Fruit fly (Drosophila melanogaster) whole organism, embryonic: Measurements from ENCODE around the gene CG12239.

Experiments used
- B-H1 ChIP-seq: fragments of 200-800 bp; sonication (Bioruptor generic); IDR thresholded peaks from 3 replicates; pipeline ENCODE4 v1.3.6; 2022; ENCODE audit warnings: missing biosample characterization, missing genetic modification characterization
- Bdp1 ChIP-seq: fragments of 200-800 bp; sonication (Bioruptor generic); optimal IDR thresholded peaks from 3 replicates; lab custom pipeline; 2016; ENCODE audit warnings: missing biosample characterization, missing genetic modification characterization
- CG11456 ChIP-seq: fragments of 200-800 bp; sonication (Bioruptor generic); IDR thresholded peaks from 3 replicates; pipeline ENCODE4 v1.3.6; 2022; ENCODE audit warnings: missing biosample characterization, missing genetic modification characterization
- CG12236 ChIP-seq: fragments of 200-800 bp; sonication (Bioruptor generic); optimal IDR thresholded peaks from 2 replicates; lab custom pipeline; 2016; ENCODE audit warnings: missing biosample characterization, missing genetic modification characterization
- CG12769 ChIP-seq: fragments of 200-800 bp; sonication (Bioruptor generic); optimal IDR thresholded peaks from 2 replicates; lab custom pipeline; 2019; ENCODE audit warnings: missing biosample characterization, mild to moderate bottlenecking, missing genetic modification characterization, moderate library complexity
- CG14014 ChIP-seq: fragments of 200-800 bp; sonication (Bioruptor generic); IDR thresholded peaks from 2 replicates; pipeline ENCODE4 v1.3.6; 2022; ENCODE audit warnings: missing biosample characterization, missing genetic modification characterization
- CG15011 ChIP-seq: fragments of 200-800 bp; sonication (Bioruptor generic); optimal IDR thresholded peaks from 3 replicates; lab custom pipeline; 2018; ENCODE audit warnings: missing biosample characterization, mild to moderate bottlenecking, missing genetic modification characterization
- CG17612 ChIP-seq: fragments of 200-800 bp; sonication (Bioruptor generic); IDR thresholded peaks from 2 replicates; pipeline ENCODE4 v1.3.6; 2022; ENCODE audit warnings: missing biosample characterization, missing genetic modification characterization
- CG17802 ChIP-seq: fragments of 200-800 bp; sonication (Bioruptor generic); optimal IDR thresholded peaks from 2 replicates; lab custom pipeline; 2018; ENCODE audit warnings: missing biosample characterization, mild to moderate bottlenecking, missing genetic modification characterization, moderate library complexity
- CG2889 ChIP-seq: fragments of 200-800 bp; sonication (Bioruptor generic); IDR thresholded peaks from 3 replicates; pipeline ENCODE4 v1.3.6; 2022; ENCODE audit warnings: missing biosample characterization, missing genetic modification characterization
- CG32767 ChIP-seq: fragments of 200-800 bp; sonication (Bioruptor generic); IDR thresholded peaks from 2 replicates; pipeline ENCODE4 v1.3.6; 2022; ENCODE audit warnings: missing biosample characterization, missing genetic modification characterization
- CG34422 ChIP-seq: fragments of 200-800 bp; sonication (Bioruptor generic); IDR thresholded peaks from 3 replicates; pipeline ENCODE4 v1.3.6; 2022; ENCODE audit warnings: missing biosample characterization, missing genetic modification characterization
- CG42726 ChIP-seq: fragments of 200-800 bp; sonication (Bioruptor generic); IDR thresholded peaks from 2 replicates; pipeline ENCODE4 v1.3.6; 2022; ENCODE audit warnings: missing biosample characterization, missing genetic modification characterization; ENCODE audit not compliant: partially characterized antibody
- CG4282 ChIP-seq: fragments of 200-800 bp; sonication (Bioruptor generic); optimal IDR thresholded peaks from 2 replicates; lab custom pipeline; 2016; ENCODE audit warnings: missing biosample characterization, missing genetic modification characterization
- CG6654 ChIP-seq: fragments of 200-800 bp; sonication (Bioruptor generic); optimal IDR thresholded peaks from 2 replicates; lab custom pipeline; 2017; ENCODE audit warnings: missing biosample characterization, mild to moderate bottlenecking, missing genetic modification characterization
- CG7745 ChIP-seq: fragments of 200-800 bp; sonication (Bioruptor generic); optimal IDR thresholded peaks from 2 replicates; lab custom pipeline; 2018; ENCODE audit warnings: missing biosample characterization, mild to moderate bottlenecking, missing genetic modification characterization, moderate library complexity
- CG7963 ChIP-seq: fragments of 200-800 bp; sonication (Bioruptor generic); IDR thresholded peaks from 3 replicates; pipeline ENCODE4 v1.3.6; 2022; ENCODE audit warnings: missing biosample characterization, missing genetic modification characterization; ENCODE audit not compliant: partially characterized antibody
- CG8290 ChIP-seq, 3 experiments: fragments of 200-800 bp; sonication (Bioruptor generic); optimal IDR thresholded peaks; 2 replicates each; lab custom pipeline; 2016 to 2019; ENCODE audit warnings: missing biosample characterization in 3 of 3, missing genetic modification characterization in 3 of 3, mild to moderate bottlenecking in 2 of 3, moderate library complexity in 1 of 3
- CTCF ChIP-seq: fragments of 200-800 bp; sonication (Bioruptor generic); optimal IDR thresholded peaks from 2 replicates; lab custom pipeline; 2017; ENCODE audit warnings: missing biosample characterization, mild to moderate bottlenecking, missing genetic modification characterization, moderate library complexity
- CoRest ChIP-seq: fragments of 200-800 bp; sonication (Bioruptor generic); optimal IDR thresholded peaks from 3 replicates; lab custom pipeline; 2018; ENCODE audit warnings: missing biosample characterization, mild to moderate bottlenecking, missing genetic modification characterization, moderate library complexity
- Doc3 ChIP-seq: fragments of 200-800 bp; sonication (Bioruptor generic); IDR thresholded peaks from 3 replicates; pipeline ENCODE4 v1.3.6; 2022; ENCODE audit warnings: missing biosample characterization, missing genetic modification characterization; ENCODE audit not compliant: partially characterized antibody
- Jarid2 ChIP-seq: fragments of 200-800 bp; sonication (Bioruptor generic); optimal IDR thresholded peaks from 3 replicates; lab custom pipeline; 2017; ENCODE audit warnings: mild to moderate bottlenecking, missing biosample characterization, missing genetic modification reagents, missing genetic modification characterization
- MTF-1 ChIP-seq: fragments of 200-800 bp; sonication (Bioruptor generic); optimal IDR thresholded peaks from 2 replicates; lab custom pipeline; 2018; ENCODE audit warnings: missing biosample characterization, mild to moderate bottlenecking, missing genetic modification characterization, borderline replicate concordance
- NfI ChIP-seq: fragments of 200-800 bp; sonication (Bioruptor generic); optimal IDR thresholded peaks from 3 replicates; lab custom pipeline; 2018; ENCODE audit warnings: missing biosample characterization, mild to moderate bottlenecking, missing genetic modification characterization, moderate library complexity
- Xbp1 ChIP-seq: fragments of 200-800 bp; sonication (Bioruptor generic); optimal IDR thresholded peaks from 3 replicates; lab custom pipeline; 2016; ENCODE audit warnings: missing biosample characterization, mild to moderate bottlenecking, missing genetic modification characterization
- Xrp1 ChIP-seq: fragments of 200-800 bp; sonication (Bioruptor generic); IDR thresholded peaks from 2 replicates; pipeline ENCODE4 v1.3.6; 2022; ENCODE audit warnings: missing biosample characterization, missing genetic modification characterization
- ato ChIP-seq: fragments of 200-800 bp; sonication (Bioruptor generic); IDR thresholded peaks from 2 replicates; pipeline ENCODE4 v1.3.6; 2022; ENCODE audit warnings: missing biosample characterization, missing genetic modification characterization; ENCODE audit not compliant: partially characterized antibody
- bbx ChIP-seq: fragments of 200-800 bp; sonication (Bioruptor generic); IDR thresholded peaks from 2 replicates; pipeline ENCODE4 v1.3.6; 2022; ENCODE audit warnings: missing biosample characterization, missing genetic modification characterization; ENCODE audit not compliant: partially characterized antibody
- br ChIP-seq: fragments of >200 bp; optimal IDR thresholded peaks from 2 replicates; lab custom pipeline; 2017
- croc ChIP-seq: fragments of 200-800 bp; sonication (Bioruptor generic); conservative IDR thresholded peaks from 3 replicates; pipeline ENCODE4 v1.3.6; 2022; ENCODE audit warnings: missing biosample characterization, missing genetic modification characterization
- ems ChIP-seq: fragments of 200-800 bp; sonication (Bioruptor generic); optimal IDR thresholded peaks from 3 replicates; lab custom pipeline; 2016; ENCODE audit warnings: missing biosample characterization, missing genetic modification characterization
- fd64A ChIP-seq: fragments of 200-800 bp; sonication (Bioruptor generic); optimal IDR thresholded peaks from 3 replicates; lab custom pipeline; 2018; ENCODE audit warnings: missing biosample characterization, mild to moderate bottlenecking, missing genetic modification characterization
- ftz-f1 ChIP-seq: fragments of 200-800 bp; sonication (Bioruptor generic); optimal IDR thresholded peaks from 2 replicates; lab custom pipeline; 2016; ENCODE audit warnings: missing biosample characterization, missing genetic modification characterization
- hbn ChIP-seq: fragments of 200-800 bp; sonication (Bioruptor generic); IDR thresholded peaks from 2 replicates; pipeline ENCODE4 v1.3.6; 2022; ENCODE audit warnings: missing biosample characterization, missing genetic modification characterization; ENCODE audit not compliant: partially characterized antibody
- kah ChIP-seq: fragments of 200-800 bp; sonication (Bioruptor generic); optimal IDR thresholded peaks from 2 replicates; lab custom pipeline; 2018; ENCODE audit warnings: missing biosample characterization, mild to moderate bottlenecking, missing genetic modification characterization
- lola ChIP-seq, 3 experiments: fragments of >200 bp in 2 of 3; fragments of 200-800 bp in 1 of 3; sonication (Bioruptor generic) in 1 of 3; optimal IDR thresholded peaks; 2 replicates each; lab custom pipeline; 2017 to 2019; ENCODE audit warnings: missing biosample characterization in 3 of 3, missing genetic modification characterization in 3 of 3, mild to moderate bottlenecking in 1 of 3, moderate library complexity in 1 of 3
- nerfin-1 ChIP-seq: fragments of 200-800 bp; sonication (Bioruptor generic); optimal IDR thresholded peaks from 3 replicates; lab custom pipeline; 2019; ENCODE audit warnings: missing biosample characterization, mild to moderate bottlenecking, missing genetic modification characterization, moderate library complexity
- nom ChIP-seq: fragments of 200-800 bp; sonication (Bioruptor generic); optimal IDR thresholded peaks from 2 replicates; lab custom pipeline; 2017; ENCODE audit warnings: missing biosample characterization, missing genetic modification characterization, mild to moderate bottlenecking, moderate library complexity, missing genetic modification reagents
- pan ChIP-seq, 4 experiments: fragments of >200 bp in 3 of 4; fragments of 200-800 bp in 1 of 4; sonication (Bioruptor generic) in 1 of 4; optimal IDR thresholded peaks in 3 of 4; IDR thresholded peaks in 1 of 4; 2 replicates each; pipeline versions ENCODE4 v1.3.6 to Lab custom; 2017 to 2022; ENCODE audit warnings: missing biosample characterization in 2 of 4, missing genetic modification characterization in 2 of 4, mixed read lengths in 1 of 4
- prd ChIP-seq, 3 experiments: fragments of >200 bp in 2 of 3; fragments of 200-800 bp in 1 of 3; sonication (Bioruptor generic) in 1 of 3; optimal IDR thresholded peaks in 2 of 3; IDR thresholded peaks in 1 of 3; 2 replicates in 2 of 3; 3 replicates in 1 of 3; pipeline versions ENCODE4 v1.3.6 to Lab custom; 2017 to 2022; ENCODE audit warnings: missing biosample characterization in 1 of 3, missing genetic modification characterization in 1 of 3
- ro ChIP-seq: fragments of 200-800 bp; sonication (Bioruptor generic); IDR thresholded peaks from 2 replicates; pipeline ENCODE4 v1.3.6; 2022; ENCODE audit warnings: missing biosample characterization, missing genetic modification characterization
- seq ChIP-seq: fragments of 200-800 bp; sonication (Bioruptor generic); IDR thresholded peaks from 2 replicates; pipeline ENCODE4 v1.3.6; 2022; ENCODE audit warnings: missing biosample characterization, missing genetic modification characterization
- slou ChIP-seq: fragments of 200-800 bp; sonication (Bioruptor generic); optimal IDR thresholded peaks from 3 replicates; lab custom pipeline; 2016; ENCODE audit warnings: missing biosample characterization, missing genetic modification characterization
- sob ChIP-seq: fragments of 200-800 bp; sonication (Bioruptor generic); IDR thresholded peaks from 2 replicates; pipeline ENCODE4 v1.3.6; 2022; ENCODE audit warnings: missing biosample characterization, missing genetic modification characterization
- sr ChIP-seq: fragments of 200-800 bp; sonication (Bioruptor generic); IDR thresholded peaks from 3 replicates; pipeline ENCODE4 v1.3.6; 2022; ENCODE audit warnings: missing biosample characterization, missing genetic modification characterization
- sug ChIP-seq: fragments of 200-800 bp; optimal IDR thresholded peaks from 2 replicates; lab custom pipeline; 2019; ENCODE audit warnings: missing biosample characterization, mild to moderate bottlenecking, missing genetic modification characterization, moderate library complexity
- wek ChIP-seq: fragments of 200-800 bp; sonication (Bioruptor generic); optimal IDR thresholded peaks from 3 replicates; lab custom pipeline; 2018; ENCODE audit warnings: missing biosample characterization, mild to moderate bottlenecking, missing genetic modification characterization, moderate library complexity
- zen2 ChIP-seq: fragments of 200-800 bp; sonication (Bioruptor generic); IDR thresholded peaks from 3 replicates; pipeline ENCODE4 v1.3.6; 2022; ENCODE audit warnings: missing biosample characterization, missing genetic modification characterization; ENCODE audit not compliant: partially characterized antibody

Gene CG12239

dm6 chrX:5786559-5786958 lies 5.4 kb upstream of the CG12239 start (continued):
- TF ChIP-seq CG6654 (no peak), CG32767 (no peak), CG8290 (GFP tag; optimal IDR thresholded peaks at IDR 0.05; lab: Kevin White, UChicago) (no peak), CG8290 (tag; optimal IDR thresholded peaks at IDR 0.05; lab: Kevin White, UChicago) (no peak), br (lab: Kevin White, UChicago) (no peak), MTF-1 (GFP tag; lab: Kevin White, UChicago) (no peak), hbn (no peak), seq (GFP tag; lab: Robert Waterston, UW) (0 out of 2 replicates have a peak, but pooled peaks have one; percentile 37), ftz-f1 (GFP tag; lab: Kevin White, UChicago) (no peak), Xbp1 (GFP tag; lab: Kevin White, UChicago) (peak; percentile 7), ems (GFP tag; lab: Kevin White, UChicago) (peak; percentile 4), sug (tag; lab: Kevin White, UChicago) (no peak), CG4282 (GFP tag; lab: Kevin White, UChicago) (no peak), Jarid2 (GFP tag; lab: Kevin White, UChicago) (no peak), wek (GFP tag; lab: Kevin White, UChicago) (no peak), prd (optimal IDR thresholded peaks at IDR 0.05; lab: Kevin White, UChicago) (no peak), prd (GFP tag; IDR thresholded peaks at IDR 0.05; lab: Robert Waterston, UW) (peak; percentile 26; the same call in 1 of the 3 replicates), B-H1 (GFP tag; lab: Robert Waterston, UW) (0 out of 3 replicates have a peak, but pooled peaks have one; percentile 11), zen2 (no peak), CoRest (tag; lab: Kevin White, UChicago) (peak; percentile 43), CG42726 (GFP tag; lab: Robert Waterston, UW) (no peak), nerfin-1 (no peak), CG2889 (no peak), lola (GFP tag; optimal IDR thresholded peaks at IDR 0.05; lab: Kevin White, UChicago) (no peak), CG7963 (no peak), NfI (GFP tag; lab: Kevin White, UChicago) (no peak), CG12236 (GFP tag; lab: Kevin White, UChicago) (no peak), CG11456 (GFP tag; lab: Robert Waterston, UW) (no peak), CG7745 (tag; lab: Kevin White, UChicago) (no peak), CG34422 (GFP tag; lab: Robert Waterston, UW) (no peak), pan (optimal IDR thresholded peaks at IDR 0.05; lab: Kevin White, UChicago) (no peak), pan (GFP tag; optimal IDR thresholded peaks at IDR 0.05 in 1 of 2, IDR thresholded peaks at IDR 0.05 in 1 of 2) (peak in 1 of 2 experiments; percentile 52), nom (GFP tag; lab: Kevin White, UChicago) (no peak), sr (GFP tag; lab: Robert Waterston, UW) (no peak), ro (GFP tag; lab: Robert Waterston, UW) (no peak), Bdp1 (GFP tag; lab: Kevin White, UChicago) (no peak), CG17802 (tag; lab: Kevin White, UChicago) (no peak), CTCF (GFP tag; lab: Kevin White, UChicago) (no peak), Xrp1 (GFP tag; lab: Robert Waterston, UW) (peak; percentile 34; the same call in 1 of the 2 replicates), croc (GFP tag; lab: Robert Waterston, UW) (no peak), CG12769 (tag; lab: Kevin White, UChicago) (no peak), CG14014 (GFP tag; lab: Robert Waterston, UW) (peak; percentile 16; the same call in 1 of the 2 replicates), sob (GFP tag; lab: Robert Waterston, UW) (0 out of 2 replicates have a peak, but pooled peaks have one; percentile 26), CG17612 (GFP tag; lab: Robert Waterston, UW) (no peak), kah (no peak), ato (GFP tag; lab: Robert Waterston, UW) (no peak), fd64A (GFP tag; lab: Kevin White, UChicago) (no peak), slou (GFP tag; lab: Kevin White, UChicago) (no peak), bbx (GFP tag; lab: Robert Waterston, UW) (no peak), CG15011 (GFP tag; lab: Kevin White, UChicago) (no peak), Doc3 (GFP tag; lab: Robert Waterston, UW) (no peak)
